Fruit fly (Drosophila melanogaster) whole organism, prepupa: ENCODE data around the gene CG16953.
A peak's percentile ranks its signal among the peaks of the same experiment; 100 is the strongest.

Experiments
- CG11762 ChIP-seq: fragments of 200-800 bp; sonication (Bioruptor generic); optimal IDR thresholded peaks from 3 replicates; lab custom pipeline; 2016; ENCODE audit warnings: missing biosample characterization, missing genetic modification characterization; ENCODE audit not compliant: insufficient read depth
- CG8632 ChIP-seq: fragments of 200-800 bp; sonication (Bioruptor generic); optimal IDR thresholded peaks from 3 replicates; lab custom pipeline; 2016; ENCODE audit warnings: missing biosample characterization, missing genetic modification characterization
- Gug ChIP-seq: fragments of 200-800 bp; sonication (Bioruptor generic); IDR thresholded peaks from 2 replicates; pipeline ENCODE4 v1.3.6; 2022; ENCODE audit warnings: missing biosample characterization, missing genetic modification characterization
- Sox102F ChIP-seq: fragments of 200-800 bp; sonication (Bioruptor generic); optimal IDR thresholded peaks from 2 replicates; lab custom pipeline; 2016; ENCODE audit warnings: missing biosample characterization, mild to moderate bottlenecking, missing genetic modification characterization
- achi ChIP-seq: fragments of 200-800 bp; sonication (Bioruptor generic); optimal IDR thresholded peaks from 3 replicates; lab custom pipeline; 2016; ENCODE audit warnings: missing biosample characterization, missing genetic modification characterization

DNA sequence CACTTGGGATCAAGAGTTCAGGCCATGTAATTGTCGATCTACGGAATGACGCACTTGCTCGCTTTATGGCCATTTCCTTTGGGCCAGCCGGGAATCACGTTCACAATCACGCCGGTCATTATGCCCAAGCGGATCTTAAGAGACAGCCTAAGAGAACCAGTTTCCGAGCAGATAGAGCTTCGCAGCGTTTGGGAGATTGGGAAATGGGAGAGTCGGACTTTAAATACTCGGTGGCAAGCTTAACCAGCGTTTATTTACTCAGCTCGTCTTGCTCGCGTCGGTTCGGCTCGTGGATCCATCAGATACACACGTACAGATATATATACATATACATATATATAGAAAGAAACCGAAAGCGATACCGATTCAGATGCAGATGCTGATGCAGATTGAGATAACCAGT lies 20.1 kb downstream of the CG16953 start:
- TF ChIP-seq CG11762 (GFP tag; lab: Kevin White, UChicago) (no peak), achi (GFP tag; lab: Kevin White, UChicago) (no peak), CG8632 (GFP tag; lab: Kevin White, UChicago) (no peak), Sox102F (peak; percentile 37), Gug (GFP tag; lab: Robert Waterston, UW) (no peak)
